Fruit fly (Drosophila melanogaster) whole organism, prepupa: Measurements from ENCODE around the gene Myo31DF.

ENCODE experiments used
- Blimp-1 ChIP-seq: fragments of 200-800 bp; sonication (Bioruptor generic); optimal IDR thresholded peaks from 3 replicates; lab custom pipeline; 2017; ENCODE audit warnings: missing biosample characterization, missing genetic modification characterization, mild to moderate bottlenecking, moderate library complexity, missing genetic modification reagents
- CG10631 ChIP-seq: fragments of 200-800 bp; sonication (Bioruptor generic); optimal IDR thresholded peaks from 2 replicates; lab custom pipeline; 2016; ENCODE audit warnings: missing biosample characterization, missing genetic modification characterization
- CG10669 ChIP-seq: fragments of 200-800 bp; sonication (Bioruptor generic); optimal IDR thresholded peaks from 3 replicates; lab custom pipeline; 2018; ENCODE audit warnings: missing biosample characterization, mild to moderate bottlenecking, missing genetic modification characterization, moderate library complexity
- CG11762 ChIP-seq: fragments of 200-800 bp; sonication (Bioruptor generic); optimal IDR thresholded peaks from 3 replicates; lab custom pipeline; 2016; ENCODE audit warnings: missing biosample characterization, missing genetic modification characterization; ENCODE audit not compliant: insufficient read depth
- CG11902 ChIP-seq: fragments of 200-800 bp; sonication (Bioruptor generic); optimal IDR thresholded peaks from 3 replicates; lab custom pipeline; 2016; ENCODE audit warnings: missing biosample characterization, missing genetic modification characterization
- CG15336 ChIP-seq: fragments of 200-800 bp; sonication (Bioruptor generic); IDR thresholded peaks from 2 replicates; pipeline ENCODE4 v1.3.6; 2022; ENCODE audit warnings: missing biosample characterization, missing genetic modification characterization
- CG3032 ChIP-seq: fragments of 200-800 bp; optimal IDR thresholded peaks from 2 replicates; lab custom pipeline; 2019; ENCODE audit warnings: missing biosample characterization, mild to moderate bottlenecking, missing genetic modification characterization, moderate library complexity
- CG31627 ChIP-seq: fragments of 200-800 bp; sonication (Bioruptor generic); optimal IDR thresholded peaks from 3 replicates; lab custom pipeline; 2016; ENCODE audit warnings: missing biosample characterization, missing genetic modification characterization
- CG32006 ChIP-seq: fragments of 200-800 bp; sonication (Bioruptor generic); optimal IDR thresholded peaks from 3 replicates; lab custom pipeline; 2017; ENCODE audit warnings: missing biosample characterization, mild to moderate bottlenecking, missing genetic modification characterization
- CG3919 ChIP-seq: fragments of 200-800 bp; sonication (Bioruptor generic); optimal IDR thresholded peaks from 3 replicates; lab custom pipeline; 2016; ENCODE audit warnings: missing biosample characterization, missing genetic modification characterization
- CG4318 ChIP-seq: fragments of 200-800 bp; sonication (Bioruptor generic); optimal IDR thresholded peaks from 3 replicates; lab custom pipeline; 2017; ENCODE audit warnings: missing biosample characterization, mild to moderate bottlenecking, missing genetic modification characterization
- CG6276 ChIP-seq: fragments of 200-800 bp; sonication (Bioruptor generic); optimal IDR thresholded peaks from 2 replicates; lab custom pipeline; 2017; ENCODE audit warnings: missing biosample characterization, mild to moderate bottlenecking, missing genetic modification characterization
- CG6792 ChIP-seq: fragments of 200-800 bp; sonication (Bioruptor generic); optimal IDR thresholded peaks from 3 replicates; lab custom pipeline; 2016; ENCODE audit warnings: missing biosample characterization, missing genetic modification characterization
- CG8119 ChIP-seq: fragments of 200-800 bp; sonication (Bioruptor generic); IDR thresholded peaks from 3 replicates; pipeline ENCODE4 v1.3.6; 2022; ENCODE audit warnings: missing biosample characterization, missing genetic modification characterization
- CG8632 ChIP-seq: fragments of 200-800 bp; sonication (Bioruptor generic); optimal IDR thresholded peaks from 3 replicates; lab custom pipeline; 2016; ENCODE audit warnings: missing biosample characterization, missing genetic modification characterization
- CG9139 ChIP-seq: fragments of 200-800 bp; sonication (Bioruptor generic); optimal IDR thresholded peaks from 3 replicates; lab custom pipeline; 2017; ENCODE audit warnings: missing biosample characterization, mild to moderate bottlenecking, missing genetic modification characterization
- Eip75B ChIP-seq: fragments of 200-800 bp; sonication (Bioruptor generic); optimal IDR thresholded peaks from 3 replicates; lab custom pipeline; 2016; ENCODE audit warnings: missing biosample characterization, missing genetic modification characterization
- Eip78C ChIP-seq: fragments of 200-800 bp; sonication (Bioruptor generic); peaks from one replicate; lab custom pipeline; 2016; ENCODE audit warnings: missing biosample characterization, missing genetic modification characterization
- Eip93F ChIP-seq: fragments of 200-800 bp; sonication (Bioruptor generic); optimal IDR thresholded peaks from 2 replicates; lab custom pipeline; 2016; ENCODE audit warnings: missing biosample characterization, mild to moderate bottlenecking, missing genetic modification characterization
- Ets21C ChIP-seq: fragments of 200-800 bp; sonication (Bioruptor generic); optimal IDR thresholded peaks from 3 replicates; lab custom pipeline; 2016; ENCODE audit warnings: missing biosample characterization, missing genetic modification characterization
- Hr39 ChIP-seq: fragments of 200-800 bp; sonication (Bioruptor generic); optimal IDR thresholded peaks from 2 replicates; lab custom pipeline; 2016; ENCODE audit warnings: missing biosample characterization, missing genetic modification characterization
- Hr4 ChIP-seq: fragments of 200-800 bp; sonication (Bioruptor generic); optimal IDR thresholded peaks from 3 replicates; lab custom pipeline; 2016; ENCODE audit warnings: missing biosample characterization, missing genetic modification characterization
- Lpt ChIP-seq: fragments of 200-800 bp; sonication (Bioruptor generic); optimal IDR thresholded peaks from 3 replicates; lab custom pipeline; 2016; ENCODE audit warnings: missing biosample characterization, missing genetic modification characterization
- OdsH ChIP-seq: fragments of 200-800 bp; sonication (Bioruptor generic); optimal IDR thresholded peaks from 3 replicates; lab custom pipeline; 2016; ENCODE audit warnings: missing biosample characterization, missing genetic modification characterization
- Smox ChIP-seq: fragments of 200-800 bp; sonication (Bioruptor generic); optimal IDR thresholded peaks from 3 replicates; lab custom pipeline; 2016; ENCODE audit warnings: missing biosample characterization, missing genetic modification characterization
- Sox102F ChIP-seq: fragments of 200-800 bp; sonication (Bioruptor generic); optimal IDR thresholded peaks from 2 replicates; lab custom pipeline; 2016; ENCODE audit warnings: missing biosample characterization, mild to moderate bottlenecking, missing genetic modification characterization
- achi ChIP-seq: fragments of 200-800 bp; sonication (Bioruptor generic); optimal IDR thresholded peaks from 3 replicates; lab custom pipeline; 2016; ENCODE audit warnings: missing biosample characterization, missing genetic modification characterization
- cyc ChIP-seq: fragments of 200-800 bp; sonication (Bioruptor generic); optimal IDR thresholded peaks from 3 replicates; lab custom pipeline; 2016; ENCODE audit warnings: missing biosample characterization, missing genetic modification characterization
- eg ChIP-seq: fragments of 200-800 bp; sonication (Bioruptor generic); IDR thresholded peaks from 3 replicates; pipeline ENCODE4 v1.3.6; 2022; ENCODE audit warnings: missing biosample characterization, missing genetic modification characterization
- esn ChIP-seq: fragments of 200-800 bp; sonication (Bioruptor generic); optimal IDR thresholded peaks from 2 replicates; lab custom pipeline; 2016; ENCODE audit warnings: missing biosample characterization, mild to moderate bottlenecking, missing genetic modification characterization, moderate library complexity
- fd85E ChIP-seq: fragments of 200-800 bp; sonication (Bioruptor generic); optimal IDR thresholded peaks from 3 replicates; lab custom pipeline; 2016; ENCODE audit warnings: missing biosample characterization, missing genetic modification characterization
- fkh ChIP-seq: fragments of 200-800 bp; sonication (Bioruptor generic); optimal IDR thresholded peaks from 3 replicates; lab custom pipeline; 2017; ENCODE audit warnings: missing biosample characterization, mild to moderate bottlenecking, missing genetic modification characterization, moderate library complexity
- lz ChIP-seq: fragments of 200-800 bp; sonication (Bioruptor generic); optimal IDR thresholded peaks from 3 replicates; lab custom pipeline; 2016; ENCODE audit warnings: missing biosample characterization, missing genetic modification characterization
- net ChIP-seq: fragments of 200-800 bp; sonication (Bioruptor generic); optimal IDR thresholded peaks from 3 replicates; lab custom pipeline; 2016; ENCODE audit warnings: missing biosample characterization, missing genetic modification characterization
- pdm3 ChIP-seq: fragments of 200-800 bp; sonication (Bioruptor generic); optimal IDR thresholded peaks from 3 replicates; lab custom pipeline; 2016; ENCODE audit warnings: missing biosample characterization, missing genetic modification characterization
- salr ChIP-seq, 2 experiments: fragments of 200-800 bp; sonication (Bioruptor generic); optimal IDR thresholded peaks; 3 replicates each; lab custom pipeline; 2016 to 2018; ENCODE audit warnings: missing biosample characterization in 2 of 2, missing genetic modification characterization in 2 of 2, mild to moderate bottlenecking in 1 of 2
- ss ChIP-seq, 2 experiments: fragments of 200-800 bp; sonication (Bioruptor generic); optimal IDR thresholded peaks; 2 replicates in 1 of 2; 3 replicates in 1 of 2; lab custom pipeline; 2017 to 2018; ENCODE audit warnings: mild to moderate bottlenecking in 2 of 2, missing biosample characterization in 2 of 2, missing genetic modification characterization in 2 of 2, moderate library complexity in 1 of 2
- svp ChIP-seq: fragments of 200-800 bp; sonication (Bioruptor generic); peaks from one replicate; lab custom pipeline; 2016; ENCODE audit warnings: missing biosample characterization, missing genetic modification characterization
- vri ChIP-seq: fragments of 200-800 bp; sonication (Bioruptor generic); optimal IDR thresholded peaks from 3 replicates; lab custom pipeline; 2016; ENCODE audit warnings: missing biosample characterization, mild to moderate bottlenecking, missing genetic modification characterization

Gene Myo31DF

DNA sequence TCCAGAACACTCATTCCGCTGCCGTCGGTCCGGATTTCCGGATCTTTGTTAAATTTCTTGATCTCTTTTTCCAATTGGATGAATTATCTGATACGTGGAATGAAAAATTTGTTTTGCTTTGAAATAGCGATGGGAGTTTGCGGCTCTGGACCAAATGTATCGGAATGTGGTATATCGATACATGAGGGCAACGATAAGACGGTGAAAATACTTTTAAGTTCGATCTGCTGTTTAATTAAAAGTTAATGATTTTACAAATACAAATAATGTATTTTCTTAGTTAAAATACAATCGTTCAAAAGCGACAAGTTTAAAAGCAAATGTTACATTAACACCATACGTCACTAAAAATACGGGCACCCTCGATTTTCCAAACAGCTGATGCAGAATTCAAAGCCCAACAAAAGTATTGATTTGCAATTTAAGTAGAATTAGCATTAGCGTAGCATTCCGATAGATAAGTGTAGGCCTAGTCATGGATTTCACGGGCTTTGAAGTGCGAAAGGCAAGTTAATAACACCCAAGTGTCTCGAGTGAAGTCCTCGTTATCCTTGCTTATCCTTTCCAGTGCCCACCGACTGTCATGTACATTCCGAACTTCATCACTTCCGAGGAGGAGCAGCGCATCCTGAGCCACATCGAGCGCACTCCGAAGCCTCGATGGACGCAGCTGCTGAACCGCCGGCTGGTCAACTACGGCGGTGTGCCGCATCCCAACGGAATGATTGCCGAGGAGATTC is 17.9 kb downstream of the Myo31DF start, which contains the start of the genes Cog4 and CG6144:
TSS of gene Cog4 (minus strand) at position 139 of the 740 bp plus-strand sequence.
TSS of gene CG6144 (plus strand) at position 211 of the 740 bp plus-strand sequence.
- TF ChIP-seq CG10669 (GFP tag; lab: Kevin White, UChicago) = no peak
- TF ChIP-seq esn (GFP tag; lab: Kevin White, UChicago) = peak; percentile 45
- peak; percentile 70 for TF ChIP-seq lz (GFP tag; lab: Kevin White, UChicago)
- peak; percentile 47 for TF ChIP-seq Eip93F (GFP tag; lab: Kevin White, UChicago)
- TF ChIP-seq CG11762 (GFP tag; lab: Kevin White, UChicago) = no peak

DNA sequence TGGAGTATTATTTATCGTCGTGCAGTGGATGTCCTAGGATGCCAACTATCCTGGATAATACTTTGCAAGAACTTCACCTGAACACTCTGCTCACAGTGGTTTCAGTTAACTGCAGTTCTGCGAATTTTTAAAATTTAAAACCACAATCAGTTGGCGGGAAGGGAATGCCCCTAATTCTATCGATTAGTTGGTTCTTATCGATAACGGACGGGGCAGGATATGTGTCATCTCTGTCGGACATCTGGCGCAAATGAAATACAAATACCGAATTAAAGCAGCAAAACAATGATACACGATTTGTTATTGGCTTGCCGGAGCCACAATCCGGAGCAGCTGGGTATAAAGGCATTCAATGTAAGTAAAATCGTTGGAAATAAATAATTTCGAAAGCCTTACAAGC is 23.5 kb downstream of the Myo31DF start, which contains the start of gene Grip75:
TSS of gene Grip75 (plus strand) at position 223 of the 400 bp plus-strand sequence.
- TF ChIP-seq achi (GFP tag; lab: Kevin White, UChicago) = no peak
- TF ChIP-seq Blimp-1 (GFP tag; lab: Kevin White, UChicago) = no peak
- no peak for TF ChIP-seq net
- TF ChIP-seq svp (GFP tag; lab: Kevin White, UChicago) = no peak
- TF ChIP-seq CG15336 (GFP tag; lab: Robert Waterston, UW) = no peak
- TF ChIP-seq Hr39 = no peak
- TF ChIP-seq CG32006 (GFP tag; lab: Kevin White, UChicago) = no peak
- TF ChIP-seq CG6792 (GFP tag; lab: Kevin White, UChicago) = no peak
- no peak for TF ChIP-seq vri
- no peak for TF ChIP-seq Sox102F (GFP tag; lab: Kevin White, UChicago)
- TF ChIP-seq ss (GFP tag; optimal IDR thresholded peaks at IDR 0.05; lab: Kevin White, UChicago) = no peak
- TF ChIP-seq, all 60 proteins: peak for 0

DNA sequence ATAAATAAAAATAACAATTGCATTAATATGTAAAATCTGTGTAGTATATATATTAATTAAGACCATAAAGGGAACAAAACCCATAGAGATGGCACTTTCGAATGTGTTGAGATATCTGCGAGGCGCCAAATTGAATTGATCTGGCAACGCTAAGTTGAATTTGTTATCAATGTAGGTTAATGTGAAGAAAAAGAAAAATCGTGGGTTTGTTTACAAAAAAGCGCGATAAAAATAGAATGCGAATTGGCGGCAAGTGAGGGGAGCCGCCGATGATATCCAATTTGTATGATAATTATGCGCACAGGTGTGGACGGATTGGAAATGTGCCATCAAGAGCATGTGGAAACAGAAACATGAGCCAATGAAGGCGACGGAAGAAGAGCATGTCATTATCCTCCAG is 26.7 kb downstream of the Myo31DF start:
- TF ChIP-seq Smox (no peak), CG15336 (GFP tag; lab: Robert Waterston, UW) (peak; percentile 33; the same call in 1 of the 2 replicates), CG8632 (no peak), CG8119 (peak; percentile 31; the same call in 1 of the 3 replicates), fkh (GFP tag; lab: Kevin White, UChicago) (peak; percentile 59), Eip75B (GFP tag; lab: Kevin White, UChicago) (no peak)
- TF ChIP-seq, all 60 proteins: peak for 3

DNA sequence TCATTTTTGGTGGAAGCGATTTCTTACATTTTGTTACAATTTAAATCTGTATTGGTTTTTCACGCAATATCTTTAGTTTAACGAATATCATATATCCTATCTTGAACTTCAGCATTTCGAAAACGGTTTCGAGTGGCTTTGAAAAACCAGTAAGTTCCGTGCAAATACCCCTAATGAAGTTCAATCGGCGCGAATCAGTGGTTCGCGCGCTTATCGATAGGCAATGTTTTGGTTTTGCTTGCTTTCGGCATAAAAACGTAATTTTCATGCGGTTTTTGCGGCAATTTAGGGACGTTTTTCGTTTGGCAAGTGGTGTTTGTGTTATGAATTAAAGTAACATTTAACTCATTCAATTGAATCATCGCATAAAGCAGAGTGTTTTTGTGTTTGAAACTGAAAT is 29.7 kb downstream of the Myo31DF start, which contains the start of gene RluA-2:
TSS of gene RluA-2 (plus strand) at position 195 of the 400 bp plus-strand sequence.
- TF ChIP-seq pdm3 (GFP tag; lab: Kevin White, UChicago) (no peak), CG3919 (GFP tag; lab: Kevin White, UChicago) (no peak), CG31627 (GFP tag; lab: Kevin White, UChicago) (no peak), eg (GFP tag; lab: Robert Waterston, UW) (no peak), CG11762 (GFP tag; lab: Kevin White, UChicago) (no peak), CG9139 (GFP tag; lab: Kevin White, UChicago) (no peak), CG10669 (GFP tag; lab: Kevin White, UChicago) (no peak), ss (GFP tag; optimal IDR thresholded peaks at IDR 0.05; lab: Kevin White, UChicago) (no peak), CG15336 (GFP tag; lab: Robert Waterston, UW) (no peak), Eip78C (GFP tag; lab: Kevin White, UChicago) (no peak), svp (GFP tag; lab: Kevin White, UChicago) (no peak), fd85E (GFP tag; lab: Kevin White, UChicago) (no peak), CG8119 (no peak), CG32006 (GFP tag; lab: Kevin White, UChicago) (no peak), Smox (no peak), Sox102F (GFP tag; lab: Kevin White, UChicago) (no peak), Hr4 (GFP tag; lab: Kevin White, UChicago) (no peak), vri (no peak), CG3032 (tag; lab: Kevin White, UChicago) (no peak), esn (GFP tag; lab: Kevin White, UChicago) (no peak)
- TF ChIP-seq, all 60 proteins: peak for 0

DNA sequence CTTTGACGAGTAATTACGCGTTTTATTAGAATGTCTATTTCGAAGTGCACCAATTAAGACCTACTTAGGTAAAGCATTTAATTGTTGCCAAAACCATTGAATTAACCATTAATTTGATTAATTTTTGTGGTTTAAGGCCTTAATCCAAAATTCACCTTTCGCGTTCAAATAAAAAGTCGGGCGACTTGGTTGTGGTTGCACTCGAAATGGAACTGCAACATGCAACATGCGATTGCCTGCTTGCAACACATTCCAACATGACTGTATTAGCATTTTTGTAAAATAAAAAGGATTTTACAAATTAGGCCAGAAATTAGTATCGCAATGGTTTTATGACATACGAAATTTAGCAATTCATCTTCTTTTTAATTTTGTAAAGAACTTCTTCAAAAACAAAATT is 31.8 kb downstream of the Myo31DF start:
- TF ChIP-seq salr (GFP tag; optimal IDR thresholded peaks at IDR 0.05; lab: Kevin White, UChicago) = no peak
- TF ChIP-seq OdsH (GFP tag; lab: Kevin White, UChicago) = no peak
- TF ChIP-seq cyc (GFP tag; lab: Kevin White, UChicago) = no peak
- TF ChIP-seq CG11902 (GFP tag; lab: Kevin White, UChicago) = no peak
- TF ChIP-seq CG31627 (GFP tag; lab: Kevin White, UChicago) = no peak
- no peak for TF ChIP-seq ss (GFP tag; optimal IDR thresholded peaks at IDR 0.05; lab: Kevin White, UChicago)
- TF ChIP-seq CG3919 (GFP tag; lab: Kevin White, UChicago) = no peak
- no peak for TF ChIP-seq CG11762 (GFP tag; lab: Kevin White, UChicago)
- TF ChIP-seq CG10631 (GFP tag; lab: Kevin White, UChicago) = no peak
- no peak for TF ChIP-seq Lpt (GFP tag; lab: Kevin White, UChicago)
- TF ChIP-seq CG6276 = no peak
- no peak for TF ChIP-seq CG6792 (GFP tag; lab: Kevin White, UChicago)
- TF ChIP-seq Hr4 (GFP tag; lab: Kevin White, UChicago) = no peak
- TF ChIP-seq Ets21C (GFP tag; lab: Kevin White, UChicago) = no peak
- TF ChIP-seq Sox102F (GFP tag; lab: Kevin White, UChicago) = no peak
- TF ChIP-seq Eip78C (GFP tag; lab: Kevin White, UChicago) = no peak
- TF ChIP-seq fkh (GFP tag; lab: Kevin White, UChicago) = no peak
- no peak for TF ChIP-seq CG9139 (GFP tag; lab: Kevin White, UChicago)
- no peak for TF ChIP-seq CG4318 (GFP tag; lab: Kevin White, UChicago)
- TF ChIP-seq Eip93F (GFP tag; lab: Kevin White, UChicago) = no peak
